Fruit fly (Drosophila melanogaster) whole organism, wandering third instar larva: ENCODE measurements around the gene CG14540.

Source experiments
- Abd-B ChIP-seq: fragments of >200 bp; optimal IDR thresholded peaks from 2 replicates; lab custom pipeline; 2017; ENCODE audit warnings: missing biosample characterization, missing genetic modification characterization
- CG9705 ChIP-seq: fragments of 200-800 bp; sonication (Bioruptor generic); optimal IDR thresholded peaks from 2 replicates; lab custom pipeline; 2018; ENCODE audit warnings: missing biosample characterization, mild to moderate bottlenecking, missing genetic modification characterization
- CrebA ChIP-seq: fragments of 200-800 bp; sonication (Bioruptor generic); optimal IDR thresholded peaks from 2 replicates; lab custom pipeline; 2016; ENCODE audit warnings: missing biosample characterization, mild to moderate bottlenecking, missing genetic modification characterization, borderline replicate concordance
- Dfd ChIP-seq: fragments of >200 bp; optimal IDR thresholded peaks from 2 replicates; lab custom pipeline; 2017; ENCODE audit warnings: missing biosample characterization, missing genetic modification characterization
- Hr78 ChIP-seq: fragments of >200 bp; optimal IDR thresholded peaks from 2 replicates; lab custom pipeline; 2017; ENCODE audit warnings: missing biosample characterization, missing genetic modification characterization
- Hr83 ChIP-seq: fragments of 200-300 bp; sonication (Bioruptor generic); optimal IDR thresholded peaks from 2 replicates; lab custom pipeline; 2016; ENCODE audit warnings: missing biosample characterization, mild to moderate bottlenecking, missing genetic modification characterization, moderate library complexity; ENCODE audit not compliant: poor library complexity, severe bottlenecking
- Jra ChIP-seq: sonication (Bioruptor generic); optimal IDR thresholded peaks from 2 replicates; lab custom pipeline; 2016; ENCODE audit warnings: missing biosample characterization, missing genetic modification characterization
- Mio ChIP-seq: sonication (Bioruptor generic); optimal IDR thresholded peaks from 2 replicates; lab custom pipeline; 2016; ENCODE audit warnings: missing biosample characterization, missing genetic modification characterization
- N ChIP-seq: fragments of >200 bp; optimal IDR thresholded peaks from 2 replicates; lab custom pipeline; 2018; ENCODE audit warnings: missing biosample characterization, missing external identifiers, missing genetic modification characterization
- fru ChIP-seq: fragments of 200-800 bp; sonication (Bioruptor generic); optimal IDR thresholded peaks from 3 replicates; lab custom pipeline; 2016; ENCODE audit warnings: missing biosample characterization, mild to moderate bottlenecking, missing genetic modification characterization
- h ChIP-seq: fragments of 200-800 bp; sonication (Bioruptor generic); optimal IDR thresholded peaks from 3 replicates; lab custom pipeline; 2016; ENCODE audit warnings: missing biosample characterization, mild to moderate bottlenecking, missing genetic modification characterization
- pan ChIP-seq: fragments of >200 bp; optimal IDR thresholded peaks from 2 replicates; lab custom pipeline; 2017
- psq ChIP-seq: fragments of 200-800 bp; sonication (Bioruptor generic); optimal IDR thresholded peaks from 3 replicates; lab custom pipeline; 2017; ENCODE audit warnings: missing biosample characterization, mild to moderate bottlenecking, missing genetic modification characterization, moderate library complexity
- usp ChIP-seq: fragments of >200 bp; optimal IDR thresholded peaks from 2 replicates; lab custom pipeline; 2017; ENCODE audit warnings: missing biosample characterization, missing genetic modification characterization

DNA sequence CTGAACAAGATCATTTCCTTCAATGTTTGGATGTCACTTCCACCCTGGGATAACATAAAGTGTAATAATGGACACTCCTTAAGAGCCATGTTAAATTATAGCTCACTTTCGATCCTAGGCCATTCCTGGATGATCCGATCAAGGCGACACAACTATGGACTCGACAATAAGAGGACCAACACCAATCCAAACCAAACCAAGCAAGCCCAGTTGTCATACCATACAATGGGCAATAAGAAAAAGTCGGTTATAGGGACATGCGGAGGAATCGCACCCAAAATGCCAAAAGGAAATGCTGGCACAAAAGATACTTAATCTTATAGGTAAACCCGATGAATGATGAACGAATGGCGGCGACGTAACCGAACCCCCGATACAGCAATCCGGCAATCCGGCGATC, 43.0 kb downstream of the CG14540 start:
- TF ChIP-seq fru (GFP tag; lab: Kevin White, UChicago) (no peak), Abd-B (GFP tag; lab: Kevin White, UChicago) (no peak), usp (GFP tag; lab: Kevin White, UChicago) (no peak), Mio (GFP tag; lab: Kevin White, UChicago) (no peak), h (GFP tag; lab: Kevin White, UChicago) (no peak), pan (no peak), CrebA (GFP tag; lab: Kevin White, UChicago) (no peak), Hr78 (GFP tag; lab: Kevin White, UChicago) (no peak), CG9705 (GFP tag; lab: Kevin White, UChicago) (no peak), Hr83 (GFP tag; lab: Kevin White, UChicago) (no peak), psq (no peak), Dfd (no peak), Jra (GFP tag; lab: Kevin White, UChicago) (no peak), N (no peak)
